Fruit fly (Drosophila melanogaster) whole organism, wandering third instar larva: Measurements from ENCODE around the gene Rpn3.

ENCODE experiments used
- CG32264 ChIP-seq: fragments of 200-800 bp; sonication (Bioruptor generic); optimal IDR thresholded peaks from 2 replicates; lab custom pipeline; 2016; ENCODE audit warnings: missing biosample characterization, missing genetic modification characterization
- CG9705 ChIP-seq: fragments of 200-800 bp; sonication (Bioruptor generic); optimal IDR thresholded peaks from 2 replicates; lab custom pipeline; 2018; ENCODE audit warnings: missing biosample characterization, mild to moderate bottlenecking, missing genetic modification characterization
- CrebA ChIP-seq: fragments of 200-800 bp; sonication (Bioruptor generic); optimal IDR thresholded peaks from 2 replicates; lab custom pipeline; 2016; ENCODE audit warnings: missing biosample characterization, mild to moderate bottlenecking, missing genetic modification characterization, borderline replicate concordance
- Dfd ChIP-seq: fragments of >200 bp; optimal IDR thresholded peaks from 2 replicates; lab custom pipeline; 2017; ENCODE audit warnings: missing biosample characterization, missing genetic modification characterization
- Dif ChIP-seq: fragments of 200-275, 200-300 bp; sonication (Bioruptor generic); optimal IDR thresholded peaks from 2 replicates; lab custom pipeline; 2018; ENCODE audit warnings: missing biosample characterization, missing genetic modification characterization; ENCODE audit not compliant: partially characterized antibody
- GATAd ChIP-seq: sonication (Bioruptor generic); optimal IDR thresholded peaks from 2 replicates; lab custom pipeline; 2016; ENCODE audit warnings: missing biosample characterization, missing genetic modification characterization
- HLH106 ChIP-seq: fragments of 200-800 bp; optimal IDR thresholded peaks from 3 replicates; lab custom pipeline; 2019; ENCODE audit warnings: missing biosample characterization, mild to moderate bottlenecking, missing genetic modification characterization, moderate library complexity
- Hnf4 ChIP-seq: fragments of 200-800 bp; sonication (Bioruptor generic); optimal IDR thresholded peaks from 2 replicates; lab custom pipeline; 2016; ENCODE audit warnings: missing biosample characterization, mild to moderate bottlenecking, missing genetic modification characterization
- Hr83 ChIP-seq: fragments of 200-300 bp; sonication (Bioruptor generic); optimal IDR thresholded peaks from 2 replicates; lab custom pipeline; 2016; ENCODE audit warnings: missing biosample characterization, mild to moderate bottlenecking, missing genetic modification characterization, moderate library complexity; ENCODE audit not compliant: poor library complexity, severe bottlenecking
- Jra ChIP-seq: sonication (Bioruptor generic); optimal IDR thresholded peaks from 2 replicates; lab custom pipeline; 2016; ENCODE audit warnings: missing biosample characterization, missing genetic modification characterization
- Mio ChIP-seq: sonication (Bioruptor generic); optimal IDR thresholded peaks from 2 replicates; lab custom pipeline; 2016; ENCODE audit warnings: missing biosample characterization, missing genetic modification characterization
- Myc ChIP-seq: fragments of >200 bp; optimal IDR thresholded peaks from 2 replicates; lab custom pipeline; 2017
- OdsH ChIP-seq: fragments of 200-800 bp; sonication (Bioruptor generic); optimal IDR thresholded peaks from 2 replicates; lab custom pipeline; 2016; ENCODE audit warnings: missing biosample characterization, mild to moderate bottlenecking, missing genetic modification characterization
- Rel ChIP-seq, 2 experiments: fragments of 200-800 bp; sonication (Bioruptor generic) in 1 of 2; optimal IDR thresholded peaks; 2 replicates in 1 of 2; 3 replicates in 1 of 2; lab custom pipeline; 2016 to 2019; ENCODE audit warnings: mild to moderate bottlenecking in 2 of 2, missing biosample characterization in 2 of 2, missing genetic modification characterization in 2 of 2, moderate library complexity in 1 of 2
- Sp1 ChIP-seq: fragments of 200-800 bp; sonication (Bioruptor generic); optimal IDR thresholded peaks from 3 replicates; lab custom pipeline; 2019; ENCODE audit warnings: missing biosample characterization, mild to moderate bottlenecking, missing genetic modification characterization, moderate library complexity
- Vsx2 ChIP-seq: fragments of 200-300, 225-300 bp; sonication (Bioruptor generic); optimal IDR thresholded peaks from 2 replicates; lab custom pipeline; 2018; ENCODE audit warnings: missing biosample characterization, missing genetic modification characterization; ENCODE audit not compliant: partially characterized antibody
- br ChIP-seq: fragments of 200-800 bp; sonication (Bioruptor generic); optimal IDR thresholded peaks from 2 replicates; lab custom pipeline; 2016; ENCODE audit warnings: missing biosample characterization, missing genetic modification characterization
- brk ChIP-seq: fragments of 200-800 bp; sonication (Bioruptor generic); optimal IDR thresholded peaks from 2 replicates; lab custom pipeline; 2016; ENCODE audit warnings: missing biosample characterization, mild to moderate bottlenecking, missing genetic modification characterization
- dl ChIP-seq, 2 experiments: fragments of 175-275, 200-275 bp in 1 of 2; fragments of 200-275 bp in 1 of 2; sonication (Bioruptor generic); optimal IDR thresholded peaks; lab custom pipeline; 2018; ENCODE audit warnings: mild to moderate bottlenecking in 2 of 2, missing biosample characterization in 2 of 2, missing genetic modification characterization in 2 of 2, moderate library complexity in 2 of 2; ENCODE audit not compliant: partially characterized antibody in 2 of 2, insufficient read depth in 1 of 2
- dmrt93B ChIP-seq: fragments of 200-800 bp; sonication (Bioruptor generic); optimal IDR thresholded peaks from 2 replicates; lab custom pipeline; 2018; ENCODE audit warnings: missing biosample characterization, mild to moderate bottlenecking, missing genetic modification characterization
- ey ChIP-seq: fragments of 200-800 bp; sonication (Bioruptor generic); optimal IDR thresholded peaks from 2 replicates; lab custom pipeline; 2016; ENCODE audit warnings: missing biosample characterization, missing genetic modification characterization
- foxo ChIP-seq, 2 experiments: fragments of 200-800 bp; sonication (Bioruptor generic); optimal IDR thresholded peaks; 2 replicates in 1 of 2; 3 replicates in 1 of 2; lab custom pipeline; 2016 to 2017; ENCODE audit warnings: missing biosample characterization in 2 of 2, missing genetic modification characterization in 2 of 2
- fru ChIP-seq: fragments of 200-800 bp; sonication (Bioruptor generic); optimal IDR thresholded peaks from 3 replicates; lab custom pipeline; 2016; ENCODE audit warnings: missing biosample characterization, mild to moderate bottlenecking, missing genetic modification characterization
- h ChIP-seq: fragments of 200-800 bp; sonication (Bioruptor generic); optimal IDR thresholded peaks from 3 replicates; lab custom pipeline; 2016; ENCODE audit warnings: missing biosample characterization, mild to moderate bottlenecking, missing genetic modification characterization
- jim ChIP-seq: fragments of 175-275, 200-325 bp; sonication (Bioruptor generic); optimal IDR thresholded peaks from 2 replicates; lab custom pipeline; 2016; ENCODE audit warnings: missing biosample characterization, mild to moderate bottlenecking, missing genetic modification characterization
- lola ChIP-seq: fragments of >200 bp; optimal IDR thresholded peaks from 2 replicates; lab custom pipeline; 2017; ENCODE audit warnings: missing biosample characterization, missing genetic modification characterization
- pan ChIP-seq: fragments of >200 bp; optimal IDR thresholded peaks from 2 replicates; lab custom pipeline; 2017
- psq ChIP-seq: fragments of 200-800 bp; sonication (Bioruptor generic); optimal IDR thresholded peaks from 3 replicates; lab custom pipeline; 2017; ENCODE audit warnings: missing biosample characterization, mild to moderate bottlenecking, missing genetic modification characterization, moderate library complexity
- rgr ChIP-seq: fragments of 200-800 bp; sonication (Bioruptor generic); optimal IDR thresholded peaks from 3 replicates; lab custom pipeline; 2016; ENCODE audit warnings: missing biosample characterization, mild to moderate bottlenecking, missing genetic modification characterization
- sage ChIP-seq: fragments of 200-800 bp; sonication (Bioruptor generic); optimal IDR thresholded peaks from 2 replicates; lab custom pipeline; 2016; ENCODE audit warnings: missing biosample characterization, mild to moderate bottlenecking, missing genetic modification characterization
- sv ChIP-seq: fragments of 200-800 bp; sonication (Bioruptor generic); optimal IDR thresholded peaks from 3 replicates; lab custom pipeline; 2016; ENCODE audit warnings: missing biosample characterization, missing genetic modification characterization
- usp ChIP-seq: fragments of >200 bp; optimal IDR thresholded peaks from 2 replicates; lab custom pipeline; 2017; ENCODE audit warnings: missing biosample characterization, missing genetic modification characterization
- woc ChIP-seq: sonication (Bioruptor generic); optimal IDR thresholded peaks from 2 replicates; lab custom pipeline; 2016; ENCODE audit warnings: missing biosample characterization, mild to moderate bottlenecking, missing genetic modification characterization

Rpn3 gene

dm6 chr2L:19019160-19019592 lies 32.4 kb upstream of the Rpn3 start:
- no peak for TF ChIP-seq usp (GFP tag; lab: Kevin White, UChicago)
- TF ChIP-seq foxo (GFP tag; optimal IDR thresholded peaks at IDR 0.05; lab: Kevin White, UChicago) = peak in 1 of 2 experiments; percentile 6
- TF ChIP-seq, all 38 proteins: peak for 1

dm6 chr2L:19019640-19020039 lies 31.9 kb upstream of the Rpn3 start:
- TF ChIP-seq CG32264 (GFP tag; lab: Kevin White, UChicago) (no peak), Dfd (no peak), Hr83 (GFP tag; lab: Kevin White, UChicago) (no peak), foxo (GFP tag; optimal IDR thresholded peaks at IDR 0.05; lab: Kevin White, UChicago) (no peak), pan (lab: Kevin White, UChicago) (no peak), jim (GFP tag; lab: Kevin White, UChicago) (no peak), dl (GFP tag; optimal IDR thresholded peaks at IDR 0.05; lab: Kevin White, UChicago; ENCODE audit: insufficient read depth in 1 of 2, partially characterized antibody in 2 of 2) (no peak), h (GFP tag; lab: Kevin White, UChicago) (no peak), Rel (GFP tag; optimal IDR thresholded peaks at IDR 0.05; lab: Kevin White, UChicago) (no peak), Rel (tag; optimal IDR thresholded peaks at IDR 0.05; lab: Kevin White, UChicago) (no peak), sv (GFP tag; lab: Kevin White, UChicago) (no peak), lola (GFP tag; lab: Kevin White, UChicago) (no peak), Sp1 (GFP tag; lab: Kevin White, UChicago) (no peak), usp (GFP tag; lab: Kevin White, UChicago) (no peak), Jra (no peak), CrebA (no peak), br (GFP tag; lab: Kevin White, UChicago) (no peak)

- TF ChIP-seq Hr83 (GFP tag; lab: Kevin White, UChicago) (no peak), jim (GFP tag; lab: Kevin White, UChicago) (no peak), usp (GFP tag; lab: Kevin White, UChicago) (no peak), h (GFP tag; lab: Kevin White, UChicago) (peak; percentile 87), sv (GFP tag; lab: Kevin White, UChicago) (peak; percentile 50), dmrt93B (GFP tag; lab: Kevin White, UChicago) (peak; percentile 75), Sp1 (GFP tag; lab: Kevin White, UChicago) (peak; percentile 91), br (GFP tag; lab: Kevin White, UChicago) (peak; percentile 73), fru (peak; percentile 82), psq (GFP tag; lab: Kevin White, UChicago) (peak; percentile 64), Rel (GFP tag; optimal IDR thresholded peaks at IDR 0.05; lab: Kevin White, UChicago) (peak; percentile 43), Rel (tag; optimal IDR thresholded peaks at IDR 0.05; lab: Kevin White, UChicago) (peak; percentile 49), Dif (no peak), CG9705 (peak; percentile 66), brk (GFP tag; lab: Kevin White, UChicago) (peak; percentile 16), woc (GFP tag; lab: Kevin White, UChicago) (peak; percentile 64), OdsH (GFP tag; lab: Kevin White, UChicago) (peak; percentile 81), sage (peak; percentile 49), CG32264 (GFP tag; lab: Kevin White, UChicago) (peak; percentile 14), foxo (GFP tag; optimal IDR thresholded peaks at IDR 0.05; lab: Kevin White, UChicago) (peak in 1 of 2 experiments; percentile 87), Hnf4 (peak; percentile 16), pan (lab: Kevin White, UChicago) (no peak), HLH106 (peak; percentile 85), Jra (no peak), GATAd (GFP tag; lab: Kevin White, UChicago) (no peak), ey (GFP tag; lab: Kevin White, UChicago) (peak; percentile 62), Myc (lab: Kevin White, UChicago) (no peak), rgr (GFP tag; lab: Kevin White, UChicago) (peak; percentile 76), CrebA (peak; percentile 47)
Observed at dm6 chr2L:19021278-19022220, 30.0 kb upstream of the Rpn3 start.

dm6 chr2L:19022221-19022516 lies 29.4 kb upstream of the Rpn3 start, which contains the start of gene CG15172:
Gene CG15172 (plus strand): TSS chr2L:19022417.
- TF ChIP-seq h (GFP tag; lab: Kevin White, UChicago) (no peak), Mio (GFP tag; lab: Kevin White, UChicago) (no peak), foxo (GFP tag; optimal IDR thresholded peaks at IDR 0.05; lab: Kevin White, UChicago) (no peak), usp (GFP tag; lab: Kevin White, UChicago) (no peak), CG9705 (no peak), OdsH (GFP tag; lab: Kevin White, UChicago) (no peak), lola (GFP tag; lab: Kevin White, UChicago) (no peak), woc (GFP tag; lab: Kevin White, UChicago) (no peak), Vsx2 (GFP tag; lab: Kevin White, UChicago) (no peak), Jra (no peak)
